Worm (Caenorhabditis elegans) whole organism, L1 larva: ENCODE results near the gene C07G3.10.

Experiments
- blmp-1 ChIP-seq: fragments of 150-350 bp; optimal IDR thresholded peaks from 2 replicates; lab custom pipeline; 2014; ENCODE audit warnings: missing biosample characterization, missing genetic modification characterization
- ceh-90 ChIP-seq: sonication (generic microtip); optimal IDR thresholded peaks from 2 replicates; lab custom pipeline; 2016; ENCODE audit warnings: missing genetic modification characterization, missing compliant biosample characterization
- lin-15B ChIP-seq: fragments of 150-350 bp; sonication (generic microtip); optimal IDR thresholded peaks from 3 replicates; lab custom pipeline; 2014; ENCODE audit warnings: missing biosample characterization, missing genetic modification characterization
- lin-39 ChIP-seq: fragments of 150-350 bp; optimal IDR thresholded peaks from 2 replicates; lab custom pipeline; 2014; ENCODE audit warnings: missing biosample characterization, missing genetic modification reagents, missing genetic modification characterization
- nhr-11 ChIP-seq: fragments of 150-350 bp; optimal IDR thresholded peaks from 2 replicates; lab custom pipeline; 2014; ENCODE audit warnings: missing biosample characterization, missing genetic modification characterization
- nhr-12 ChIP-seq: sonication (generic microtip); optimal IDR thresholded peaks from 2 replicates; lab custom pipeline; 2017; ENCODE audit warnings: missing biosample characterization, missing genetic modification characterization
- nhr-77 ChIP-seq: fragments of 150-350 bp; optimal IDR thresholded peaks from 2 replicates; lab custom pipeline; 2014; ENCODE audit warnings: missing biosample characterization, missing genetic modification characterization
- pax-3 ChIP-seq: fragments of 200-800 bp; sonication (Bioruptor generic); optimal IDR thresholded peaks from 2 replicates; lab custom pipeline; 2018; ENCODE audit warnings: mild to moderate bottlenecking, missing genetic modification characterization, moderate library complexity, missing compliant biosample characterization
- skn-1 ChIP-seq: fragments of 150-350 bp; optimal IDR thresholded peaks from 2 replicates; lab custom pipeline; 2014; ENCODE audit warnings: missing biosample characterization, missing genetic modification characterization
- snu-23 ChIP-seq: sonication (generic microtip); optimal IDR thresholded peaks from 2 replicates; lab custom pipeline; 2016; ENCODE audit warnings: missing genetic modification characterization, missing compliant biosample characterization
- unc-62 ChIP-seq: fragments of 150-350 bp; optimal IDR thresholded peaks from 2 replicates; lab custom pipeline; 2014; ENCODE audit warnings: missing biosample characterization, missing genetic modification reagents, missing genetic modification characterization
- zag-1 ChIP-seq: fragments of 150-350 bp; optimal IDR thresholded peaks from 2 replicates; lab custom pipeline; 2014; ENCODE audit warnings: missing biosample characterization, missing genetic modification characterization

ce11 chrV:3549553-3549952, 47.4 kb downstream of the C07G3.10 start, which contains the start of gene sri-21:
- no peak for TF ChIP-seq nhr-12 (tag; lab: Kevin White, UChicago)
- no peak for TF ChIP-seq blmp-1
- no peak for TF ChIP-seq nhr-11 (tag; lab: Kevin White, UChicago)
- TF ChIP-seq nhr-77 (tag; lab: Kevin White, UChicago), result no peak
- no peak for TF ChIP-seq lin-39 (tag; lab: Kevin White, UChicago)
- TF ChIP-seq zag-1, result no peak
- TF ChIP-seq snu-23, result no peak
- TF ChIP-seq skn-1 (tag; lab: Kevin White, UChicago), result no peak
- TF ChIP-seq unc-62 (GFP tag; lab: Kevin White, UChicago), result no peak
- TF ChIP-seq ceh-90 (tag; lab: Kevin White, UChicago), result no peak
- no peak for TF ChIP-seq lin-15B (tag; lab: Kevin White, UChicago)
- no peak for TF ChIP-seq pax-3 (tag; lab: Kevin White, UChicago)
